Worm (Caenorhabditis elegans): ENCODE measurements around the gene ncs-7.

- TF ChIP-seq dve-1 (tag; optimal IDR thresholded peaks at IDR 0.05; ENCODE audit: insufficient read depth), result no peak
- no peak for TF ChIP-seq ama-1 (optimal IDR thresholded peaks at IDR 0.05)
- no peak for TF ChIP-seq nhr-11 (tag; optimal IDR thresholded peaks at IDR 0.05)
- TF ChIP-seq ceh-82 (tag; optimal IDR thresholded peaks at IDR 0.05), result no peak
- TF ChIP-seq skn-1 (tag; optimal IDR thresholded peaks at IDR 0.05), result no peak
- TF ChIP-seq ces-1 (GFP tag; optimal IDR thresholded peaks at IDR 0.05), result no peak
- TF ChIP-seq lin-38 (GFP tag; IDR thresholded peaks at IDR 0.05), result no peak
- TF ChIP-seq lin-39 (tag; optimal IDR thresholded peaks at IDR 0.05), result no peak
These were observed 4.4 kb upstream of the ncs-7 start, which contains the start of gene C16H3.3 for ce11 chrX:17609948-17610347.
